Worm (Caenorhabditis elegans) whole organism, L4 larva: ENCODE measurements around the gene ZK353.3.
A peak's percentile ranks its signal among the peaks of the same experiment; 100 is the strongest.

Source experiments
- lin-1 ChIP-seq: fragments of 200-800 bp; sonication (Bioruptor generic); IDR thresholded peaks from 2 replicates; pipeline ENCODE4 v1.3.6; 2022; ENCODE audit warnings: missing genetic modification reagents, missing genetic modification characterization, missing compliant biosample characterization
- lin-39 ChIP-seq: fragments of 150-350 bp; optimal IDR thresholded peaks from 2 replicates; lab custom pipeline; 2014; ENCODE audit warnings: missing biosample characterization, missing genetic modification reagents, missing genetic modification characterization
- lir-3 ChIP-seq: sonication (generic microtip); optimal IDR thresholded peaks from 2 replicates; lab custom pipeline; 2016; ENCODE audit warnings: mild to moderate bottlenecking, missing genetic modification characterization, missing compliant biosample characterization
- nhr-28 ChIP-seq: fragments of 150-350 bp; optimal IDR thresholded peaks from 2 replicates; lab custom pipeline; 2014; ENCODE audit warnings: missing biosample characterization, missing genetic modification characterization
- nhr-42 ChIP-seq: fragments of 200-800 bp; sonication (Bioruptor generic); IDR thresholded peaks from 2 replicates; pipeline ENCODE4 v1.3.6; 2022; ENCODE audit warnings: missing genetic modification characterization, missing compliant biosample characterization
- pha-4 ChIP-seq, 2 experiments: fragments of 150-350 bp in 1 of 2; fragments of 200-800 bp in 1 of 2; sonication (Bioruptor generic) in 1 of 2; IDR thresholded peaks in 1 of 2; optimal IDR thresholded peaks in 1 of 2; 2 replicates each; pipeline versions ENCODE4 v1.3.6 to Lab custom; 2014 to 2022; ENCODE audit warnings: missing genetic modification characterization in 2 of 2, missing genetic modification reagents in 2 of 2, missing biosample characterization in 1 of 2, missing compliant biosample characterization in 1 of 2
- skn-1 ChIP-seq: fragments of 150-350 bp; optimal IDR thresholded peaks from 2 replicates; lab custom pipeline; 2014; ENCODE audit warnings: missing biosample characterization, missing genetic modification characterization
- snpc-1.2 ChIP-seq: fragments of 200-800 bp; sonication (Bioruptor generic); IDR thresholded peaks from 2 replicates; pipeline ENCODE4 v1.3.6; 2022; ENCODE audit warnings: missing genetic modification reagents, missing genetic modification characterization, missing compliant biosample characterization
- snpc-4 ChIP-seq: fragments of 150-350 bp; optimal IDR thresholded peaks from 2 replicates; lab custom pipeline; 2014; ENCODE audit warnings: missing biosample characterization, missing genetic modification characterization
- spr-3 ChIP-seq: fragments of 200-800 bp; sonication (Bioruptor generic); optimal IDR thresholded peaks from 2 replicates; lab custom pipeline; 2018; ENCODE audit warnings: mild to moderate bottlenecking, missing genetic modification characterization, missing compliant biosample characterization
- unc-39 ChIP-seq: sonication (generic microtip); optimal IDR thresholded peaks from 2 replicates; lab custom pipeline; 2017; ENCODE audit warnings: missing biosample characterization, missing genetic modification characterization
- unc-62 ChIP-seq, 3 experiments: fragments of 150-350 bp in 1 of 3; sonication (generic microtip); optimal IDR thresholded peaks in 2 of 3; peaks in 1 of 3; 1 replicate in 1 of 3; 2 replicates in 2 of 3; lab custom pipeline; 2014 to 2017; ENCODE audit warnings: missing biosample characterization in 3 of 3, missing genetic modification characterization in 3 of 3, missing genetic modification reagents in 3 of 3, missing genotype in 1 of 3
- vab-7 ChIP-seq: fragments of 200-800 bp; sonication (Bioruptor generic); IDR thresholded peaks from 2 replicates; pipeline ENCODE4 v1.3.6; 2022; ENCODE audit warnings: missing genetic modification reagents, missing genetic modification characterization, missing compliant biosample characterization

DNA sequence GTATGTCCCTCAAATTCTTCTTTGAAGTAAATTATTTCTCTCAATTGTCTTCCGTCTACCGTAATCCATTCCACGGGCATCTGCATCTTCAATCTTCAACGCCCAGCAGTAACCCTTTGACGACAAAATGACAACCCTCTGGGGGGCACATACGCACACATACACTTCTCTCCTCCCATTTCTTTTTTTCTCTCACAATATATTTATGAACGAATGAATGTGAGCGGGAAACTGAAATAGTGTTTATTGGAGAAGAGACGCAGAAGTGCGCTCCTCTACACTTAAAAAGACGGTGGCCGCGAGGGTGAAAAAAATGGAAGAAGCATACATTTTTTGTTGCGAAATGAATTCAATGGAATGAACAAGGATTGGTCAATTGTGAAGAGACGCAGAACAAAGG, 16.2 kb downstream of the ZK353.3 start:
- TF ChIP-seq nhr-28 (tag; lab: Kevin White, UChicago) (peak; percentile 80), vab-7 (no peak), nhr-42 (GFP tag; lab: Robert Waterston, UW) (no peak), snpc-4 (tag; lab: Kevin White, UChicago) (no peak), lir-3 (no peak), snpc-1.2 (GFP tag; lab: Robert Waterston, UW) (no peak), unc-62 (GFP tag; optimal IDR thresholded peaks at IDR 0.05 in 1 of 2; lab: Kevin White, UChicago) (peak in 1 of 2 experiments; percentile 96), unc-62 (tag; optimal IDR thresholded peaks at IDR 0.05; lab: Kevin White, UChicago) (no peak), pha-4 (GFP tag; IDR thresholded peaks at IDR 0.05; lab: Robert Waterston, UW) (peak; percentile 65), pha-4 (tag; optimal IDR thresholded peaks at IDR 0.05; lab: Kevin White, UChicago) (peak; percentile 94), lin-39 (tag; lab: Kevin White, UChicago) (no peak), skn-1 (tag; lab: Kevin White, UChicago) (no peak), spr-3 (GFP tag; lab: Kevin White, UChicago) (no peak), unc-39 (no peak), lin-1 (GFP tag; lab: Robert Waterston, UW) (0 out of 2 replicates have a peak, but pooled peaks have one; percentile 35)
